Worm (Caenorhabditis elegans): Measurements from ENCODE around the gene luc-7L.

luc-7L gene

DNA sequence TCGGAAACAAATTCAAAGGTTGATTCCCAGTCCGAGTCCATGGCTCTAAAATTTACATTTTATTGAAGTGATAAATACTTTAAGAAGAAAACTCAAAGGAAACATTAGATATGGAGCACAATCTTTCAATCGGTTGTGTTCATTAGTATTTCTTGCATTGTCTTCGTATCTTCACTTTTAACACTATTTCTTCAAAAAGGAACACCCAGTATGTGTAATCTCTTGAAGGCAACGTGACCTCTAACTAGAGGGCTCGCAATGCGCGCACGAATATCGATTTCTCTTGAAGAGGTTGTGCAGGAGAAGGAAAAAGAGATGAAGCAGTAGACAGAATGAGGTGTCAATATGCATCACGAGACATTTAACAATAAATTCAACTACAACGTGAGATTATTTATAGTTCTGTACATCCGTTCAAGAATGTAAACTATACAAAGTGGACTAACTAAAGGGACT is 47.9 kb upstream of the luc-7L start, which contains the start of the genes B0228.6 and B0228.1:
TSS of gene B0228.6 (minus strand) at position 51 of the 456 bp plus-strand sequence.
TSS of gene B0228.1 (plus strand) at position 228 of the 456 bp plus-strand sequence.
- TF ChIP-seq blmp-1 (tag; optimal IDR thresholded peaks at IDR 0.05; ENCODE audit: insufficient read depth) (no peak), lsy-2 (tag; optimal IDR thresholded peaks at IDR 0.05) (peak in 1 of 2 experiments; percentile 38), C34F6.9 (tag; optimal IDR thresholded peaks at IDR 0.05) (peak; percentile 76), ZK546.5 (tag; optimal IDR thresholded peaks at IDR 0.05) (no peak)

DNA sequence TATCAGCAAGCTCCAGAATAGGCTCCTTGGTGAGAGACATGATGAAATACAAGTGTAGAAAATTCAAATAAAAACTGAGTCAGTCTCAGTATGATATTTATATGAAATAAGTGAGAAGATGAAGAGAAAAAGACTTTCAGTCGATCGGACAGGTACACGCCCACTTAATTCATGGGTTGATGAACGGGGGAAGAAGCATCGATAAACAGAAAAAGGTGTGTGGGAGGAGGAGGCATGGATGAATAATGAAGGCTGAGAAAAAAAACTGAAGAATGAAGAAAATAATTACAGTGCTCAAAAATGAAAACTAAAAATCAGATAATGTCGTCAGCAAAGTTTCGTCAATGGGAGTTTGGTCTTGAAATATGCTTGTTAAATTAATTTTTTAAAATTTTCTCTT is 46.2 kb upstream of the luc-7L start, which contains the start of gene trx-1:
TSS of gene trx-1 (minus strand) at position 101 of the 400 bp plus-strand sequence.
- TF ChIP-seq lin-39 (tag; optimal IDR thresholded peaks at IDR 0.05) (no peak), nhr-77 (tag; optimal IDR thresholded peaks at IDR 0.05) (no peak), ztf-1 (GFP tag; conservative IDR thresholded peaks at IDR 0.05) (no peak)

DNA sequence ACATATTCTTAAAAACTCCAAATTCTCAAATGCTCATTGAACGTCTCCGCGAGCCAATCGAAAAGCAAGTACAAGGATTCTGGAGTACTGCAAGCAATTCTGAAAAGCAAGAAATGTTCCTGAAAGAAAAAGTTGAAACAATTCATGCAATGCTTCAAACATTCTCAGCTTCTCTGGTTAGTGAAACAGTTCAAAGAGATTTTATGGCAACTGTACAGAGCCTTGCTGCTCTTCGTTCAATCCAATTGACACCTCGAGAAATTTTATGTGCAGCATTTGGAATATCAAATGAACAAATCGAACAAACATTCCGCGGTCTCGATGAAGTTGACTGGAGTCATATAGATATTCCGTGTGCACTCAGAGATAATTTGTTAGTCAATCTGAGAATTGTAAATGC is 29.4 kb upstream of the luc-7L start:
- TF ChIP-seq sma-3 (GFP tag; optimal IDR thresholded peaks at IDR 0.05) (no peak), lin-13 (GFP tag; optimal IDR thresholded peaks at IDR 0.05) (no peak), nhr-21 (tag; optimal IDR thresholded peaks at IDR 0.05) (no peak), ceh-16 (tag; optimal IDR thresholded peaks at IDR 0.05) (no peak), F13H6.1 (tag; optimal IDR thresholded peaks at IDR 0.05) (no peak), lin-39 (tag; optimal IDR thresholded peaks at IDR 0.05) (no peak), blmp-1 (tag; optimal IDR thresholded peaks at IDR 0.05; ENCODE audit: insufficient read depth) (no peak), skn-1 (tag; optimal IDR thresholded peaks at IDR 0.05) (no peak), mdl-1 (tag; optimal IDR thresholded peaks at IDR 0.05) (no peak), zag-1 (tag; optimal IDR thresholded peaks at IDR 0.05) (no peak), unc-55 (GFP tag; optimal IDR thresholded peaks at IDR 0.05) (no peak), dmd-4 (tag; optimal IDR thresholded peaks at IDR 0.05) (no peak), peb-1 (tag; optimal IDR thresholded peaks at IDR 0.05) (no peak), sem-4 (tag; optimal IDR thresholded peaks at IDR 0.05) (no peak), nhr-23 (tag; optimal IDR thresholded peaks at IDR 0.05) (no peak), ceh-82 (tag; optimal IDR thresholded peaks at IDR 0.05) (no peak), snpc-4 (tag; optimal IDR thresholded peaks at IDR 0.05) (no peak), ztf-11 (tag; optimal IDR thresholded peaks at IDR 0.05) (no peak), unc-62 (GFP tag; optimal IDR thresholded peaks at IDR 0.05) (no peak), nhr-237 (tag; optimal IDR thresholded peaks at IDR 0.05) (no peak)

- no peak for TF ChIP-seq nhr-11 (tag; optimal IDR thresholded peaks at IDR 0.05)
- no peak for TF ChIP-seq unc-55 (GFP tag; optimal IDR thresholded peaks at IDR 0.05)
- TF ChIP-seq F13H6.1 (tag; optimal IDR thresholded peaks at IDR 0.05): no peak
- TF ChIP-seq elt-1 (tag; optimal IDR thresholded peaks at IDR 0.05): no peak
- no peak for TF ChIP-seq crh-2 (tag; optimal IDR thresholded peaks at IDR 0.05)
Observed at ce11 chrII:7724603-7725002, 17.3 kb upstream of the luc-7L start, which contains the start of gene cpna-2. Gene cpna-2, plus strand, starts transcription at chrII:7724903.

ce11 chrII:7722784-7723183 is 15.5 kb upstream of the luc-7L start:
- TF ChIP-seq snpc-4 (tag; optimal IDR thresholded peaks at IDR 0.05) (no peak), nhr-21 (tag; optimal IDR thresholded peaks at IDR 0.05) (no peak), F13H6.1 (tag; optimal IDR thresholded peaks at IDR 0.05) (peak; percentile 77), mbf-1 (tag; optimal IDR thresholded peaks at IDR 0.05) (no peak), ZK546.5 (tag; optimal IDR thresholded peaks at IDR 0.05) (no peak), ztf-11 (tag; optimal IDR thresholded peaks at IDR 0.05) (no peak), ztf-1 (GFP tag; conservative IDR thresholded peaks at IDR 0.05) (no peak), zag-1 (tag; optimal IDR thresholded peaks at IDR 0.05) (no peak), alr-1 (tag; optimal IDR thresholded peaks at IDR 0.05) (no peak), nhr-10 (tag; optimal IDR thresholded peaks at IDR 0.05) (no peak), dmd-4 (tag; optimal IDR thresholded peaks at IDR 0.05) (no peak), nhr-11 (tag; optimal IDR thresholded peaks at IDR 0.05) (no peak), nhr-77 (tag; optimal IDR thresholded peaks at IDR 0.05) (no peak), nhr-23 (tag; optimal IDR thresholded peaks at IDR 0.05) (no peak), crh-2 (tag; optimal IDR thresholded peaks at IDR 0.05) (no peak), nhr-129 (tag; optimal IDR thresholded peaks at IDR 0.05) (peak; percentile 62), C34F6.9 (tag; optimal IDR thresholded peaks at IDR 0.05) (peak; percentile 10), unc-55 (GFP tag; optimal IDR thresholded peaks at IDR 0.05) (no peak), elt-1 (tag; optimal IDR thresholded peaks at IDR 0.05) (no peak), lsy-2 (tag; optimal IDR thresholded peaks at IDR 0.05) (no peak), sma-9 (GFP tag; optimal IDR thresholded peaks at IDR 0.05) (peak; percentile 0), sma-9 (tag; optimal IDR thresholded peaks at IDR 0.05) (no peak), R02D3.7 (tag; optimal IDR thresholded peaks at IDR 0.05) (no peak), elt-3 (tag; optimal IDR thresholded peaks at IDR 0.05) (no peak), aly-2 (tag; optimal IDR thresholded peaks at IDR 0.05) (no peak)
